Worm (Caenorhabditis elegans) whole organism, L4 larva: ENCODE results near the gene C06G4.6.
"Not testable (repeated sequence)": the region's sequence is repeated elsewhere in the genome, so short reads cannot be mapped to it uniquely, and the experiment has no call there.

Source experiments
- F10B5.3 ChIP-seq: sonication (generic microtip); optimal IDR thresholded peaks from 2 replicates; lab custom pipeline; 2016; ENCODE audit warnings: mild to moderate bottlenecking, missing genetic modification characterization, missing compliant biosample characterization
- F49E8.2 ChIP-seq: sonication (generic microtip); optimal IDR thresholded peaks from 2 replicates; lab custom pipeline; 2016; ENCODE audit warnings: missing compliant biosample characterization, mild to moderate bottlenecking, missing genetic modification characterization, borderline replicate concordance
- T26A8.4 ChIP-seq: fragments of 200-800 bp; sonication (Bioruptor generic); IDR thresholded peaks from 2 replicates; pipeline ENCODE4 v1.3.6; 2022; ENCODE audit warnings: missing genetic modification characterization, missing compliant biosample characterization
- Y5F2A.4 ChIP-seq: fragments of 200-800 bp; sonication (Bioruptor generic); optimal IDR thresholded peaks from 2 replicates; lab custom pipeline; 2018; ENCODE audit warnings: mild to moderate bottlenecking, missing genetic modification characterization, missing compliant biosample characterization
- aha-1 ChIP-seq: fragments of 150-350 bp; peaks from one replicate; lab custom pipeline; 2014; ENCODE audit warnings: missing biosample characterization, missing genetic modification characterization
- aly-2 ChIP-seq: sonication (generic microtip); optimal IDR thresholded peaks from 2 replicates; lab custom pipeline; 2018; ENCODE audit warnings: missing biosample characterization, missing genetic modification characterization
- ama-1 ChIP-seq: fragments of 150-350 bp; optimal IDR thresholded peaks from 2 replicates; lab custom pipeline; 2014; ENCODE audit warnings: inconsistent platforms, mixed read lengths
- arid-1 ChIP-seq: fragments of 200-800 bp; sonication (Bioruptor generic); conservative IDR thresholded peaks from 2 replicates; pipeline ENCODE4 v1.3.6; 2022; ENCODE audit warnings: missing genetic modification reagents, missing genetic modification characterization, missing compliant biosample characterization
- ceh-44 ChIP-seq: fragments of 200-800 bp; sonication (Bioruptor generic); IDR thresholded peaks from 2 replicates; pipeline ENCODE4 v1.3.6; 2022; ENCODE audit warnings: missing genetic modification reagents, missing genetic modification characterization, missing compliant biosample characterization
- daf-16 ChIP-seq, 3 experiments: sonication (generic microtip); optimal IDR thresholded peaks; 2 replicates each; lab custom pipeline; 2016 to 2017; ENCODE audit warnings: missing genetic modification characterization in 3 of 3, missing genetic modification reagents in 3 of 3, mild to moderate bottlenecking in 2 of 3, missing compliant biosample characterization in 2 of 3, missing biosample characterization in 1 of 3, moderate library complexity in 1 of 3
- dmd-9 ChIP-seq: fragments of 200-800 bp; sonication (Bioruptor generic); IDR thresholded peaks from 2 replicates; pipeline ENCODE4 v1.3.6; 2022; ENCODE audit warnings: missing genetic modification reagents, missing genetic modification characterization, missing compliant biosample characterization
- dpl-1 ChIP-seq: fragments of 150-350 bp; optimal IDR thresholded peaks from 2 replicates; lab custom pipeline; 2014; ENCODE audit warnings: missing biosample characterization, missing genetic modification reagents, missing genetic modification characterization
- dve-1 ChIP-seq: sonication (generic microtip); optimal IDR thresholded peaks from 2 replicates; lab custom pipeline; 2017; ENCODE audit warnings: antibody characterized with exemption, mild to moderate bottlenecking, missing genetic modification characterization, missing compliant biosample characterization; ENCODE audit not compliant: insufficient read depth
- gei-8 ChIP-seq: fragments of 200-800 bp; sonication (Bioruptor generic); optimal IDR thresholded peaks from 2 replicates; lab custom pipeline; 2018; ENCODE audit warnings: mild to moderate bottlenecking, missing genetic modification characterization, missing compliant biosample characterization
- hlh-30 ChIP-seq: sonication (generic microtip); optimal IDR thresholded peaks from 2 replicates; lab custom pipeline; 2017; ENCODE audit warnings: antibody characterized with exemption, mild to moderate bottlenecking, missing genetic modification characterization, missing compliant biosample characterization; ENCODE audit not compliant: insufficient read depth
- lin-1 ChIP-seq: fragments of 200-800 bp; sonication (Bioruptor generic); IDR thresholded peaks from 2 replicates; pipeline ENCODE4 v1.3.6; 2022; ENCODE audit warnings: missing genetic modification reagents, missing genetic modification characterization, missing compliant biosample characterization
- lin-29 ChIP-seq: fragments of 200-800 bp; sonication (Bioruptor generic); IDR thresholded peaks from 2 replicates; pipeline ENCODE4 v1.3.6; 2022; ENCODE audit warnings: missing genetic modification reagents, missing genetic modification characterization, missing compliant biosample characterization
- lin-38 ChIP-seq: fragments of 200-800 bp; sonication (Bioruptor generic); IDR thresholded peaks from 2 replicates; pipeline ENCODE4 v1.3.6; 2022; ENCODE audit warnings: missing genetic modification reagents, missing genetic modification characterization, missing compliant biosample characterization
- lsy-2 ChIP-seq, 2 experiments: fragments of 150-350 bp in 1 of 2; sonication (generic microtip) in 1 of 2; optimal IDR thresholded peaks; 2 replicates each; lab custom pipeline; 2014 to 2017; ENCODE audit warnings: missing biosample characterization in 2 of 2, missing genetic modification characterization in 2 of 2
- mdt-29 ChIP-seq: fragments of 200-800 bp; sonication (Bioruptor generic); IDR thresholded peaks from 2 replicates; pipeline ENCODE4 v1.3.6; 2022; ENCODE audit warnings: missing genetic modification reagents, missing genetic modification characterization, missing compliant biosample characterization
- mxl-2 ChIP-seq: fragments of 200-800 bp; sonication (Bioruptor generic); conservative IDR thresholded peaks from 2 replicates; pipeline ENCODE4 v1.3.6; 2022; ENCODE audit warnings: missing genetic modification reagents, missing genetic modification characterization, missing compliant biosample characterization
- nhr-11 ChIP-seq: fragments of 150-350 bp; optimal IDR thresholded peaks from 2 replicates; lab custom pipeline; 2014; ENCODE audit warnings: missing biosample characterization, missing genetic modification characterization
- nhr-237 ChIP-seq: sonication (generic microtip); optimal IDR thresholded peaks from 2 replicates; lab custom pipeline; 2017; ENCODE audit warnings: missing biosample characterization, missing genetic modification characterization
- php-3 ChIP-seq: fragments of 200-800 bp; sonication (Bioruptor generic); IDR thresholded peaks from 2 replicates; pipeline ENCODE4 v1.3.6; 2022; ENCODE audit warnings: missing genetic modification reagents, missing genetic modification characterization, missing compliant biosample characterization
- pqm-1 ChIP-seq: sonication (generic microtip); optimal IDR thresholded peaks from 2 replicates; lab custom pipeline; 2017; ENCODE audit warnings: missing biosample characterization, missing genetic modification characterization
- spr-3 ChIP-seq: fragments of 200-800 bp; sonication (Bioruptor generic); optimal IDR thresholded peaks from 2 replicates; lab custom pipeline; 2018; ENCODE audit warnings: mild to moderate bottlenecking, missing genetic modification characterization, missing compliant biosample characterization
- zfp-2 ChIP-seq: sonication (generic microtip); optimal IDR thresholded peaks from 2 replicates; lab custom pipeline; 2016; ENCODE audit warnings: mild to moderate bottlenecking, missing genetic modification characterization, missing compliant biosample characterization
- zip-2 ChIP-seq: fragments of 150-350 bp; optimal IDR thresholded peaks from 2 replicates; lab custom pipeline; 2014; ENCODE audit warnings: missing biosample characterization, missing genetic modification characterization

Gene C06G4.6

ce11 chrIII:8004091-8004490 is at the start of gene C06G4.6:
TSS of gene C06G4.6 (plus strand) at chrIII:8004391.
- peak; percentile 29 for TF ChIP-seq aha-1 (tag; lab: Kevin White, UChicago)
- no peak for TF ChIP-seq php-3
- TF ChIP-seq F10B5.3 (tag; lab: Kevin White, UChicago) = no peak
- no peak for TF ChIP-seq daf-16 (GFP tag; optimal IDR thresholded peaks at IDR 0.05; lab: Kevin White, UChicago)
- TF ChIP-seq daf-16 (tag; optimal IDR thresholded peaks at IDR 0.05; lab: Kevin White, UChicago) = no peak
- TF ChIP-seq pqm-1 = no peak
- no peak for TF ChIP-seq gei-8 (GFP tag; lab: Kevin White, UChicago)
- no peak for TF ChIP-seq ama-1

- TF ChIP-seq nhr-237 (tag; lab: Kevin White, UChicago) (no peak), spr-3 (GFP tag; lab: Kevin White, UChicago) (no peak), dmd-9 (GFP tag; lab: Robert Waterston, UW) (no peak), php-3 (no peak), dpl-1 (GFP tag; lab: Kevin White, UChicago) (no peak), zfp-2 (tag; lab: Kevin White, UChicago) (no peak), nhr-11 (tag; lab: Kevin White, UChicago) (no peak), aly-2 (tag; lab: Kevin White, UChicago) (no peak)
Observed at ce11 chrIII:7956965-7957364, 47.2 kb upstream of the C06G4.6 start, which contains the start of gene C29E4.9. TSS of gene C29E4.9 (minus strand) at chrIII:7957065.

- no peak for TF ChIP-seq zip-2 (tag; lab: Kevin White, UChicago)
- no peak for TF ChIP-seq mdt-29
- TF ChIP-seq dve-1 (tag; lab: Kevin White, UChicago) = peak; percentile 15
- TF ChIP-seq hlh-30 (tag; lab: Kevin White, UChicago) = peak; percentile 5
- TF ChIP-seq lsy-2 (tag; optimal IDR thresholded peaks at IDR 0.05; lab: Kevin White, UChicago) = peak in 1 of 2 experiments; percentile 41
Observed at ce11 chrIII:7958085-7958484, 46.1 kb upstream of the C06G4.6 start, which contains the start of gene C29E4.11. TSS of gene C29E4.11 (minus strand) at chrIII:7958114.

ce11 chrIII:7958922-7959609 is 45.1 kb upstream of the C06G4.6 start, which contains the start of gene F54H12.10:
TSS of gene F54H12.10 (minus strand) at chrIII:7958972.
- TF ChIP-seq arid-1 (GFP tag; lab: Robert Waterston, UW) (peak; percentile 24; the same call in 1 of the 2 replicates), lin-38 (GFP tag; lab: Robert Waterston, UW) (peak; percentile 54), lin-1 (0 out of 2 replicates have a peak, but pooled peaks have one; percentile 44)

ce11 chrIII:7962641-7963040 is 41.5 kb upstream of the C06G4.6 start, which contains the start of gene F54H12.4:
TSS of gene F54H12.4 (minus strand) at chrIII:7962741.
- not testable (repeated sequence) for TF ChIP-seq F49E8.2 (tag; lab: Kevin White, UChicago); Y5F2A.4 (GFP tag; lab: Kevin White, UChicago); mxl-2 (GFP tag; lab: Robert Waterston, UW)

ce11 chrIII:7964281-7964680 is 39.9 kb upstream of the C06G4.6 start, which contains the start of gene F54H12.2:
TSS of gene F54H12.2 (plus strand) at chrIII:7964581.
- TF ChIP-seq lin-29, T26A8.4, ceh-44 (GFP tag; lab: Robert Waterston, UW): not testable (repeated sequence)
- TF ChIP-seq, all 104 proteins: peak for 0; not testable (repeated sequence) for 104
